Fruit fly (Drosophila melanogaster) whole organism, prepupa: ENCODE results near the gene CG31926.

ENCODE experiments used
- CG10669 ChIP-seq: fragments of 200-800 bp; sonication (Bioruptor generic); optimal IDR thresholded peaks from 3 replicates; lab custom pipeline; 2018; ENCODE audit warnings: missing biosample characterization, mild to moderate bottlenecking, missing genetic modification characterization, moderate library complexity
- CG6854 ChIP-seq: fragments of 200-800 bp; sonication (Bioruptor generic); optimal IDR thresholded peaks from 2 replicates; lab custom pipeline; 2017; ENCODE audit warnings: missing biosample characterization, mild to moderate bottlenecking, missing genetic modification characterization
- Eip93F ChIP-seq: fragments of 200-800 bp; sonication (Bioruptor generic); optimal IDR thresholded peaks from 2 replicates; lab custom pipeline; 2016; ENCODE audit warnings: missing biosample characterization, mild to moderate bottlenecking, missing genetic modification characterization
- Hr38 ChIP-seq: sonication (Bioruptor generic); optimal IDR thresholded peaks from 2 replicates; lab custom pipeline; 2016; ENCODE audit warnings: missing biosample characterization, missing genetic modification characterization
- cyc ChIP-seq: fragments of 200-800 bp; sonication (Bioruptor generic); optimal IDR thresholded peaks from 3 replicates; lab custom pipeline; 2016; ENCODE audit warnings: missing biosample characterization, missing genetic modification characterization
- fd85E ChIP-seq: fragments of 200-800 bp; sonication (Bioruptor generic); optimal IDR thresholded peaks from 3 replicates; lab custom pipeline; 2016; ENCODE audit warnings: missing biosample characterization, missing genetic modification characterization
- svp ChIP-seq: fragments of 200-800 bp; sonication (Bioruptor generic); peaks from one replicate; lab custom pipeline; 2016; ENCODE audit warnings: missing biosample characterization, missing genetic modification characterization

DNA sequence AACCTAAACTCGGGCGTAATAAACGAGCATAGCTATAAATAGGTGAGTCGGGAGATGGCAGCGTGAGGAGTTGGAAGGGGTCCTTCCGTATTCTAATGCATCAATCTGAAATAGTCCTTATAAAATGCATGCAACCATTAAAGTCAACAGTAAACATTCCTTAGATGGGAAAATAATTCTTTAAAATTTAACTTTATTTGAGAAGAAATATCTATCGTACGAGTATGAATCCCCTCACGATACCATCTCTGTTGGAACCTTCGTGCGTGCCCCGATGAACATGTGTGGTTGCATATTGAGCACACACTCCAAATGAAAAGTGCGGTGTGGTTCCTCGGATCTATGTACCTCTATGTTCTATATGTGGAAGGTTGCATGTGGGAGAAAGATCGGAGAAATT is 33.1 kb upstream of the CG31926 start:
- TF ChIP-seq svp (GFP tag; lab: Kevin White, UChicago) = peak; percentile 62
- no peak for TF ChIP-seq fd85E
- no peak for TF ChIP-seq Hr38
- no peak for TF ChIP-seq CG6854 (GFP tag; lab: Kevin White, UChicago)
- TF ChIP-seq cyc (GFP tag; lab: Kevin White, UChicago) = no peak
- TF ChIP-seq CG10669 = no peak
- no peak for TF ChIP-seq Eip93F (GFP tag; lab: Kevin White, UChicago)
